Worm (Caenorhabditis elegans) whole organism, midembryonic: ENCODE measurements around the gene T04C4.3.

Source experiments
- flt-1 ChIP-seq: fragments of 200-800 bp; sonication (Bioruptor generic); IDR thresholded peaks from 2 replicates; pipeline ENCODE4 v1.3.6; 2022; ENCODE audit warnings: missing genetic modification characterization, missing compliant biosample characterization
- klf-2 ChIP-seq: fragments of 200-800 bp; sonication (Bioruptor generic); conservative IDR thresholded peaks from 2 replicates; pipeline ENCODE4 v1.3.6; 2022; ENCODE audit warnings: missing genetic modification reagents, missing genetic modification characterization, missing compliant biosample characterization
- ref-1 ChIP-seq: fragments of 200-800 bp; sonication (Bioruptor generic); conservative IDR thresholded peaks from 2 replicates; pipeline ENCODE4 v1.3.6; 2022; ENCODE audit warnings: missing genetic modification reagents, missing genetic modification characterization, missing compliant biosample characterization
- tab-1 ChIP-seq: fragments of 200-800 bp; sonication (Bioruptor generic); IDR thresholded peaks from 2 replicates; pipeline ENCODE4 v1.3.6; 2022; ENCODE audit warnings: missing genetic modification characterization, missing compliant biosample characterization
- ztf-23 ChIP-seq: fragments of 200-800 bp; sonication (Bioruptor generic); IDR thresholded peaks from 2 replicates; pipeline ENCODE4 v1.3.6; 2022; ENCODE audit warnings: missing genetic modification reagents, missing genetic modification characterization, missing compliant biosample characterization

DNA sequence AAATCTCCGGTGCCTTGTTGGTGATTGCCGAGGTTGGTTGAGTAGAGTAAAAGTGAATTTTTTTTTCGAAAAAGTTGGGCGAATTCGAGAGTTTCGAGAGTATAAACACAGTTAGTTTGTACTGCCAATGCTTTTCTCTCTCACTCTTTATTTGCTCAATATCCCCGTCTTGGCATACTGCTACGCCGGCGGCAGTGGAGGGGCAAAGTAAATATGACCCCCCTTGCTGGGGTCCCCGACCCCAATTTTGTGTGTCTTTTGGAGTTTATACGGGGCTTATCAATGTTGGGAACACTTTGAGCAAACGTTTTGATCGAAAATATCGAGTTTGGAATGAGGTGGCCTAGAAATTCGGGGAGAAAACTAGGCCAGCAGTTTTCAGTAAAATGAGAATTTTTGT lies 48.1 kb downstream of the T04C4.3 start, which contains the start of gene C54E4.4:
- TF ChIP-seq ref-1 (GFP tag; lab: Robert Waterston, UW), result no peak
- TF ChIP-seq klf-2 (GFP tag; lab: Robert Waterston, UW), result no peak
- TF ChIP-seq tab-1, result no peak
- TF ChIP-seq ztf-23 (GFP tag; lab: Robert Waterston, UW), result no peak
- TF ChIP-seq flt-1 (GFP tag; lab: Robert Waterston, UW), result no peak
